Worm (Caenorhabditis elegans): ENCODE data around the gene F26D2.14.

F26D2.14 gene

ce11 chrV:16406357-16406756, 29.3 kb upstream of the F26D2.14 start:
- TF ChIP-seq cog-1 (tag; optimal IDR thresholded peaks at IDR 0.05) (no peak), flt-1 (GFP tag; IDR thresholded peaks at IDR 0.05) (no peak), tab-1 (GFP tag; IDR thresholded peaks at IDR 0.05) (no peak), T22C8.4 (GFP tag; IDR thresholded peaks at IDR 0.05) (no peak), ref-1 (GFP tag; conservative IDR thresholded peaks at IDR 0.05) (no peak), med-1 (GFP tag; optimal IDR thresholded peaks at IDR 0.05; ENCODE audit: insufficient read depth) (no peak), ztf-29 (GFP tag; IDR thresholded peaks at IDR 0.05) (no peak), ztf-23 (GFP tag; IDR thresholded peaks at IDR 0.05) (no peak), klf-2 (GFP tag; conservative IDR thresholded peaks at IDR 0.05) (no peak)

ce11 chrV:16407663-16408062, 28.0 kb upstream of the F26D2.14 start, which contains the start of gene F26D2.3:
Gene F26D2.3, plus strand, starts transcription at chrV:16407963.
- no peak for TF ChIP-seq T22C8.4 (GFP tag; IDR thresholded peaks at IDR 0.05)
- no peak for TF ChIP-seq med-1 (GFP tag; optimal IDR thresholded peaks at IDR 0.05; ENCODE audit: insufficient read depth)
- no peak for TF ChIP-seq ztf-29 (GFP tag; IDR thresholded peaks at IDR 0.05)
- no peak for TF ChIP-seq cog-1 (tag; optimal IDR thresholded peaks at IDR 0.05)
- TF ChIP-seq ref-1 (GFP tag; conservative IDR thresholded peaks at IDR 0.05): no peak
- TF ChIP-seq ztf-23 (GFP tag; IDR thresholded peaks at IDR 0.05): no peak
- no peak for TF ChIP-seq klf-2 (GFP tag; conservative IDR thresholded peaks at IDR 0.05)
- no peak for TF ChIP-seq tab-1 (GFP tag; IDR thresholded peaks at IDR 0.05)
- no peak for TF ChIP-seq flt-1 (GFP tag; IDR thresholded peaks at IDR 0.05)

ce11 chrV:16410521-16410920, 25.1 kb upstream of the F26D2.14 start, which contains the start of gene srh-145:
Gene srh-145, plus strand, starts transcription at chrV:16410713.
- no peak for TF ChIP-seq cog-1 (tag; optimal IDR thresholded peaks at IDR 0.05)
- TF ChIP-seq ref-1 (GFP tag; conservative IDR thresholded peaks at IDR 0.05): no peak
- no peak for TF ChIP-seq med-1 (GFP tag; optimal IDR thresholded peaks at IDR 0.05; ENCODE audit: insufficient read depth)

ce11 chrV:16417014-16417413, 18.6 kb upstream of the F26D2.14 start, which contains the start of gene str-55:
Gene str-55, minus strand, starts transcription at chrV:16417114.
- TF ChIP-seq med-1 (GFP tag; optimal IDR thresholded peaks at IDR 0.05; ENCODE audit: insufficient read depth) (no peak), ref-1 (GFP tag; conservative IDR thresholded peaks at IDR 0.05) (no peak), cog-1 (tag; optimal IDR thresholded peaks at IDR 0.05) (no peak), ztf-23 (GFP tag; IDR thresholded peaks at IDR 0.05) (no peak), ztf-29 (GFP tag; IDR thresholded peaks at IDR 0.05) (no peak), tab-1 (GFP tag; IDR thresholded peaks at IDR 0.05) (no peak), T22C8.4 (GFP tag; IDR thresholded peaks at IDR 0.05) (no peak), flt-1 (GFP tag; IDR thresholded peaks at IDR 0.05) (no peak), klf-2 (GFP tag; conservative IDR thresholded peaks at IDR 0.05) (no peak)

ce11 chrV:16419769-16420168, 15.9 kb upstream of the F26D2.14 start, which contains the start of gene F26D2.16:
Gene F26D2.16, minus strand, starts transcription at chrV:16419869.
- no peak for TF ChIP-seq ref-1 (GFP tag; conservative IDR thresholded peaks at IDR 0.05)
- TF ChIP-seq med-1 (GFP tag; optimal IDR thresholded peaks at IDR 0.05; ENCODE audit: insufficient read depth): no peak
- no peak for TF ChIP-seq flt-1 (GFP tag; IDR thresholded peaks at IDR 0.05)
- no peak for TF ChIP-seq cog-1 (tag; optimal IDR thresholded peaks at IDR 0.05)
- TF ChIP-seq T22C8.4 (GFP tag; IDR thresholded peaks at IDR 0.05): no peak
- no peak for TF ChIP-seq ztf-23 (GFP tag; IDR thresholded peaks at IDR 0.05)

ce11 chrV:16420696-16421095, 15.0 kb upstream of the F26D2.14 start, which contains the start of gene srw-48:
Gene srw-48, plus strand, starts transcription at chrV:16420996.
- TF ChIP-seq flt-1 (GFP tag; IDR thresholded peaks at IDR 0.05) (no peak), cog-1 (tag; optimal IDR thresholded peaks at IDR 0.05) (no peak), ref-1 (GFP tag; conservative IDR thresholded peaks at IDR 0.05) (no peak), T22C8.4 (GFP tag; IDR thresholded peaks at IDR 0.05) (no peak), ztf-23 (GFP tag; IDR thresholded peaks at IDR 0.05) (no peak), tab-1 (GFP tag; IDR thresholded peaks at IDR 0.05) (no peak), klf-2 (GFP tag; conservative IDR thresholded peaks at IDR 0.05) (no peak), ztf-29 (GFP tag; IDR thresholded peaks at IDR 0.05) (no peak), med-1 (GFP tag; optimal IDR thresholded peaks at IDR 0.05; ENCODE audit: insufficient read depth) (no peak)

- no peak for TF ChIP-seq ref-1 (GFP tag; conservative IDR thresholded peaks at IDR 0.05)
- no peak for TF ChIP-seq flt-1 (GFP tag; IDR thresholded peaks at IDR 0.05)
- TF ChIP-seq ztf-29 (GFP tag; IDR thresholded peaks at IDR 0.05): no peak
- no peak for TF ChIP-seq tab-1 (GFP tag; IDR thresholded peaks at IDR 0.05)
- no peak for TF ChIP-seq med-1 (GFP tag; optimal IDR thresholded peaks at IDR 0.05; ENCODE audit: insufficient read depth)
- no peak for TF ChIP-seq ztf-23 (GFP tag; IDR thresholded peaks at IDR 0.05)
- no peak for TF ChIP-seq klf-2 (GFP tag; conservative IDR thresholded peaks at IDR 0.05)
- TF ChIP-seq T22C8.4 (GFP tag; IDR thresholded peaks at IDR 0.05): no peak
- TF ChIP-seq cog-1 (tag; optimal IDR thresholded peaks at IDR 0.05): no peak
Observed at ce11 chrV:16424428-16424827, 11.2 kb upstream of the F26D2.14 start, which contains the start of gene srw-29. Gene srw-29, minus strand, starts transcription at chrV:16424528.

ce11 chrV:16429503-16429902, 6.2 kb upstream of the F26D2.14 start, which contains the start of gene F26D2.10:
Gene F26D2.10, minus strand, starts transcription at chrV:16429603.
- TF ChIP-seq tab-1 (GFP tag; IDR thresholded peaks at IDR 0.05) (no peak), ref-1 (GFP tag; conservative IDR thresholded peaks at IDR 0.05) (no peak), med-1 (GFP tag; optimal IDR thresholded peaks at IDR 0.05; ENCODE audit: insufficient read depth) (no peak), ztf-23 (GFP tag; IDR thresholded peaks at IDR 0.05) (no peak)

ce11 chrV:16429940-16430339, 5.7 kb upstream of the F26D2.14 start, which contains the start of gene str-73:
Gene str-73, plus strand, starts transcription at chrV:16430240.
- no peak for TF ChIP-seq flt-1 (GFP tag; IDR thresholded peaks at IDR 0.05)
- TF ChIP-seq med-1 (GFP tag; optimal IDR thresholded peaks at IDR 0.05; ENCODE audit: insufficient read depth): no peak
- TF ChIP-seq tab-1 (GFP tag; IDR thresholded peaks at IDR 0.05): no peak
- no peak for TF ChIP-seq ztf-29 (GFP tag; IDR thresholded peaks at IDR 0.05)
- no peak for TF ChIP-seq cog-1 (tag; optimal IDR thresholded peaks at IDR 0.05)
- TF ChIP-seq klf-2 (GFP tag; conservative IDR thresholded peaks at IDR 0.05): no peak

ce11 chrV:16433471-16433870, 2.2 kb upstream of the F26D2.14 start, which contains the start of gene clec-234:
Gene clec-234, minus strand, starts transcription at chrV:16433571.
- TF ChIP-seq tab-1 (GFP tag; IDR thresholded peaks at IDR 0.05): no peak

Data from whole organism, midembryonic.